Worm (Caenorhabditis elegans): Measurements from ENCODE around the gene T26H5.4.

T26H5.4 gene

ce11 chrV:15478597-15478996 is 30.1 kb upstream of the T26H5.4 start, which contains the start of gene C06B8.2:
TSS of gene C06B8.2 (minus strand) at chrV:15478749.
- peak; percentile 54; the same call in 1 of the 2 replicates for TF ChIP-seq cebp-1 (GFP tag; IDR thresholded peaks at IDR 0.05)
- TF ChIP-seq cebp-1 (tag; optimal IDR thresholded peaks at IDR 0.05), result no peak
- TF ChIP-seq D2030.7 (GFP tag; IDR thresholded peaks at IDR 0.05), result no peak
- no peak for TF ChIP-seq tlf-1 (GFP tag; optimal IDR thresholded peaks at IDR 0.05)
- TF ChIP-seq lin-35 (GFP tag; optimal IDR thresholded peaks at IDR 0.05), result no peak
- TF ChIP-seq snpc-3.4 (tag; optimal IDR thresholded peaks at IDR 0.05), result no peak
- no peak for TF ChIP-seq egl-44 (GFP tag; IDR thresholded peaks at IDR 0.05)
- TF ChIP-seq unc-130 (GFP tag; optimal IDR thresholded peaks at IDR 0.05), result no peak
- TF ChIP-seq madf-6 (GFP tag; IDR thresholded peaks at IDR 0.05), result no peak

- no peak for TF ChIP-seq bed-2 (GFP tag; IDR thresholded peaks at IDR 0.05)
- no peak for TF ChIP-seq lin-54 (GFP tag; optimal IDR thresholded peaks at IDR 0.05)
- no peak for TF ChIP-seq chd-7 (tag; optimal IDR thresholded peaks at IDR 0.05)
- no peak for TF ChIP-seq him-1 (tag; optimal IDR thresholded peaks at IDR 0.05)
- TF ChIP-seq nfyb-1 (GFP tag; IDR thresholded peaks at IDR 0.05), result no peak
- no peak for TF ChIP-seq lsy-27 (tag; optimal IDR thresholded peaks at IDR 0.05; ENCODE audit: borderline replicate concordance, insufficient read depth)
Observed at ce11 chrV:15471029-15471428, 22.5 kb upstream of the T26H5.4 start, which contains the start of gene dpf-1. TSS of gene dpf-1 (plus strand) at chrV:15471329.

ce11 chrV:15466719-15467118 is 18.2 kb upstream of the T26H5.4 start:
- no peak for TF ChIP-seq dpl-1 (GFP tag; optimal IDR thresholded peaks at IDR 0.05)
- no peak for TF ChIP-seq lsl-1 (GFP tag; optimal IDR thresholded peaks at IDR 0.05)
- no peak for TF ChIP-seq F57C9.4 (tag; optimal IDR thresholded peaks at IDR 0.05)
- no peak for TF ChIP-seq snpc-1.3 (tag; optimal IDR thresholded peaks at IDR 0.05; ENCODE audit: insufficient read depth)
- TF ChIP-seq unc-62 (GFP tag; optimal IDR thresholded peaks at IDR 0.05), result no peak
- no peak for TF ChIP-seq ama-1 (optimal IDR thresholded peaks at IDR 0.05)
- TF ChIP-seq ama-1 (GFP tag; optimal IDR thresholded peaks at IDR 0.05), result no peak
- no peak for TF ChIP-seq ceh-58 (GFP tag; IDR thresholded peaks at IDR 0.05)
- TF ChIP-seq attf-5 (GFP tag; optimal IDR thresholded peaks at IDR 0.05), result no peak
- no peak for TF ChIP-seq B0035.1 (tag; optimal IDR thresholded peaks at IDR 0.05)
- no peak for TF ChIP-seq D2030.7 (GFP tag; IDR thresholded peaks at IDR 0.05)
- no peak for TF ChIP-seq let-607 (tag; optimal IDR thresholded peaks at IDR 0.05)

- TF ChIP-seq rpc-1 (optimal IDR thresholded peaks at IDR 0.05) (no peak), rpc-1 (tag; optimal IDR thresholded peaks at IDR 0.05) (no peak), unc-130 (GFP tag; optimal IDR thresholded peaks at IDR 0.05) (no peak), gei-17 (GFP tag; optimal IDR thresholded peaks at IDR 0.05) (no peak), zfh-2 (GFP tag; conservative IDR thresholded peaks at IDR 0.05) (peak; percentile 62)
Observed at ce11 chrV:15466017-15466416, 17.5 kb upstream of the T26H5.4 start.

ce11 chrV:15465032-15465727 is 16.7 kb upstream of the T26H5.4 start, which contains the start of gene pqn-71:
TSS of gene pqn-71 (plus strand) at chrV:15465677.
- TF ChIP-seq lin-35 (GFP tag; optimal IDR thresholded peaks at IDR 0.05), result peak in 1 of 3 experiments; percentile 91
- peak; percentile 90 for TF ChIP-seq chd-7 (tag; optimal IDR thresholded peaks at IDR 0.05)
- peak; percentile 38 for TF ChIP-seq mel-28 (tag; optimal IDR thresholded peaks at IDR 0.05; ENCODE audit: borderline replicate concordance)
- peak; percentile 88 for TF ChIP-seq ceh-79 (tag; optimal IDR thresholded peaks at IDR 0.05)
- TF ChIP-seq Y53F4B.3 (GFP tag; IDR thresholded peaks at IDR 0.05), result peak; percentile 80; the same call in 1 of the 2 replicates
- peak; percentile 56 for TF ChIP-seq F49E8.2 (tag; optimal IDR thresholded peaks at IDR 0.05; ENCODE audit: insufficient read depth)
- 0 out of 2 replicates have a peak, but pooled peaks have one; percentile 70 for TF ChIP-seq F39B2.1 (GFP tag; IDR thresholded peaks at IDR 0.05)
- TF ChIP-seq mcd-1 (GFP tag; IDR thresholded peaks at IDR 0.05), result peak; percentile 86
- TF ChIP-seq nfya-2 (GFP tag; IDR thresholded peaks at IDR 0.05), result no peak
- peak; percentile 98 for TF ChIP-seq lin-26 (GFP tag; IDR thresholded peaks at IDR 0.05)
- TF ChIP-seq egrh-3 (GFP tag; IDR thresholded peaks at IDR 0.05), result no peak
- peak; percentile 95 for TF ChIP-seq F23B12.7 (tag; optimal IDR thresholded peaks at IDR 0.05; ENCODE audit: insufficient read depth)
- TF ChIP-seq snpc-1.3 (tag; optimal IDR thresholded peaks at IDR 0.05; ENCODE audit: insufficient read depth), result peak; percentile 94
- peak; percentile 80; the same call in 1 of the 2 replicates for TF ChIP-seq zfh-2 (GFP tag; conservative IDR thresholded peaks at IDR 0.05)
- TF ChIP-seq pha-4 (tag; optimal IDR thresholded peaks at IDR 0.05), result peak; percentile 6
